Fruit fly (Drosophila melanogaster) whole organism, prepupa: ENCODE measurements around the gene CG10555.

Experiments used
- CG11762 ChIP-seq: fragments of 200-800 bp; sonication (Bioruptor generic); optimal IDR thresholded peaks from 3 replicates; lab custom pipeline; 2016; ENCODE audit warnings: missing biosample characterization, missing genetic modification characterization; ENCODE audit not compliant: insufficient read depth
- CG11902 ChIP-seq: fragments of 200-800 bp; sonication (Bioruptor generic); optimal IDR thresholded peaks from 3 replicates; lab custom pipeline; 2016; ENCODE audit warnings: missing biosample characterization, missing genetic modification characterization
- CG16779 ChIP-seq: fragments of 200-800 bp; sonication (Bioruptor generic); optimal IDR thresholded peaks from 3 replicates; lab custom pipeline; 2017; ENCODE audit warnings: missing biosample characterization, mild to moderate bottlenecking, missing genetic modification characterization
- CG32006 ChIP-seq: fragments of 200-800 bp; sonication (Bioruptor generic); optimal IDR thresholded peaks from 3 replicates; lab custom pipeline; 2017; ENCODE audit warnings: missing biosample characterization, mild to moderate bottlenecking, missing genetic modification characterization
- CG34406 ChIP-seq: fragments of 200-800 bp; sonication (Bioruptor generic); optimal IDR thresholded peaks from 3 replicates; lab custom pipeline; 2016; ENCODE audit warnings: missing biosample characterization, missing genetic modification characterization
- CG4318 ChIP-seq: fragments of 200-800 bp; sonication (Bioruptor generic); optimal IDR thresholded peaks from 3 replicates; lab custom pipeline; 2017; ENCODE audit warnings: missing biosample characterization, mild to moderate bottlenecking, missing genetic modification characterization
- CG7368 ChIP-seq: fragments of 200-800 bp; sonication (Bioruptor generic); optimal IDR thresholded peaks from 3 replicates; lab custom pipeline; 2016; ENCODE audit warnings: missing biosample characterization, missing genetic modification characterization
- Eip78C ChIP-seq: fragments of 200-800 bp; sonication (Bioruptor generic); peaks from one replicate; lab custom pipeline; 2016; ENCODE audit warnings: missing biosample characterization, missing genetic modification characterization
- Eip93F ChIP-seq: fragments of 200-800 bp; sonication (Bioruptor generic); optimal IDR thresholded peaks from 2 replicates; lab custom pipeline; 2016; ENCODE audit warnings: missing biosample characterization, mild to moderate bottlenecking, missing genetic modification characterization
- Ets21C ChIP-seq: fragments of 200-800 bp; sonication (Bioruptor generic); optimal IDR thresholded peaks from 3 replicates; lab custom pipeline; 2016; ENCODE audit warnings: missing biosample characterization, missing genetic modification characterization
- Ets96B ChIP-seq: fragments of 200-800 bp; optimal IDR thresholded peaks from 2 replicates; lab custom pipeline; 2019; ENCODE audit warnings: missing biosample characterization, mild to moderate bottlenecking, missing genetic modification characterization, moderate library complexity
- Gug ChIP-seq: fragments of 200-800 bp; sonication (Bioruptor generic); IDR thresholded peaks from 2 replicates; pipeline ENCODE4 v1.3.6; 2022; ENCODE audit warnings: missing biosample characterization, missing genetic modification characterization
- Hr38 ChIP-seq: sonication (Bioruptor generic); optimal IDR thresholded peaks from 2 replicates; lab custom pipeline; 2016; ENCODE audit warnings: missing biosample characterization, missing genetic modification characterization
- OdsH ChIP-seq: fragments of 200-800 bp; sonication (Bioruptor generic); optimal IDR thresholded peaks from 3 replicates; lab custom pipeline; 2016; ENCODE audit warnings: missing biosample characterization, missing genetic modification characterization
- Sox14 ChIP-seq: fragments of 200-800 bp; sonication (Bioruptor generic); optimal IDR thresholded peaks from 3 replicates; lab custom pipeline; 2016; ENCODE audit warnings: missing biosample characterization, missing genetic modification characterization
- acj6 ChIP-seq: fragments of 200-800 bp; sonication (Bioruptor generic); optimal IDR thresholded peaks from 3 replicates; lab custom pipeline; 2016; ENCODE audit warnings: missing biosample characterization, missing genetic modification characterization
- dac ChIP-seq: fragments of 200-800 bp; sonication (Bioruptor generic); optimal IDR thresholded peaks from 2 replicates; lab custom pipeline; 2017; ENCODE audit warnings: missing biosample characterization, mild to moderate bottlenecking, missing genetic modification characterization
- dsx ChIP-seq: fragments of 200-800 bp; optimal IDR thresholded peaks from 3 replicates; lab custom pipeline; 2019; ENCODE audit warnings: missing biosample characterization, mild to moderate bottlenecking, missing genetic modification characterization, moderate library complexity; ENCODE audit not compliant: poor library complexity, severe bottlenecking
- ss ChIP-seq, 2 experiments: fragments of 200-800 bp; sonication (Bioruptor generic); optimal IDR thresholded peaks; 2 replicates in 1 of 2; 3 replicates in 1 of 2; lab custom pipeline; 2017 to 2018; ENCODE audit warnings: mild to moderate bottlenecking in 2 of 2, missing biosample characterization in 2 of 2, missing genetic modification characterization in 2 of 2, moderate library complexity in 1 of 2
- svp ChIP-seq: fragments of 200-800 bp; sonication (Bioruptor generic); peaks from one replicate; lab custom pipeline; 2016; ENCODE audit warnings: missing biosample characterization, missing genetic modification characterization
- topi ChIP-seq: fragments of 200-800 bp; sonication (Bioruptor generic); optimal IDR thresholded peaks from 3 replicates; lab custom pipeline; 2016; ENCODE audit warnings: missing biosample characterization, missing genetic modification characterization
- vri ChIP-seq: fragments of 200-800 bp; sonication (Bioruptor generic); optimal IDR thresholded peaks from 3 replicates; lab custom pipeline; 2016; ENCODE audit warnings: missing biosample characterization, mild to moderate bottlenecking, missing genetic modification characterization

Gene CG10555

dm6 chrX:8450214-8450904, 51.6 kb downstream of the CG10555 start:
- TF ChIP-seq CG32006 (GFP tag; lab: Kevin White, UChicago) (no peak), CG11762 (GFP tag; lab: Kevin White, UChicago) (no peak), CG7368 (GFP tag; lab: Kevin White, UChicago) (no peak), CG4318 (GFP tag; lab: Kevin White, UChicago) (no peak), dac (GFP tag; lab: Kevin White, UChicago) (no peak), Eip93F (GFP tag; lab: Kevin White, UChicago) (no peak), CG16779 (tag; lab: Kevin White, UChicago) (no peak), Hr38 (no peak), Sox14 (GFP tag; lab: Kevin White, UChicago) (no peak)

- TF ChIP-seq CG11902 (GFP tag; lab: Kevin White, UChicago) = no peak
- no peak for TF ChIP-seq CG34406
- TF ChIP-seq CG32006 (GFP tag; lab: Kevin White, UChicago) = no peak
- TF ChIP-seq svp (GFP tag; lab: Kevin White, UChicago) = no peak
- TF ChIP-seq OdsH (GFP tag; lab: Kevin White, UChicago) = no peak
- TF ChIP-seq Ets21C = no peak
- no peak for TF ChIP-seq vri (GFP tag; lab: Kevin White, UChicago)
- no peak for TF ChIP-seq ss (GFP tag; optimal IDR thresholded peaks at IDR 0.05; lab: Kevin White, UChicago)
- no peak for TF ChIP-seq CG4318 (GFP tag; lab: Kevin White, UChicago)
- no peak for TF ChIP-seq Gug (GFP tag; lab: Robert Waterston, UW)
- TF ChIP-seq dsx (GFP tag; lab: Kevin White, UChicago) = no peak
- no peak for TF ChIP-seq acj6 (GFP tag; lab: Kevin White, UChicago)
- no peak for TF ChIP-seq Eip93F (GFP tag; lab: Kevin White, UChicago)
- TF ChIP-seq Ets96B (tag; lab: Kevin White, UChicago) = no peak
- no peak for TF ChIP-seq Eip78C (GFP tag; lab: Kevin White, UChicago)
- no peak for TF ChIP-seq topi
- TF ChIP-seq, all 60 proteins: peak for 0
These were observed 53.4 kb downstream of the CG10555 start for dm6 chrX:8452163-8452562.
